Fruit fly (Drosophila melanogaster) S2 (cell line): ENCODE data around the gene dlp.

ENCODE experiments used
- CG8478 ChIP-seq: fragments of >200 bp; optimal IDR thresholded peaks from 2 replicates; lab custom pipeline; 2018
- CTCF ChIP-seq, 2 experiments: fragments of >200 bp; optimal IDR thresholded peaks; 2 replicates each; lab custom pipeline; 2018

Gene dlp

DNA sequence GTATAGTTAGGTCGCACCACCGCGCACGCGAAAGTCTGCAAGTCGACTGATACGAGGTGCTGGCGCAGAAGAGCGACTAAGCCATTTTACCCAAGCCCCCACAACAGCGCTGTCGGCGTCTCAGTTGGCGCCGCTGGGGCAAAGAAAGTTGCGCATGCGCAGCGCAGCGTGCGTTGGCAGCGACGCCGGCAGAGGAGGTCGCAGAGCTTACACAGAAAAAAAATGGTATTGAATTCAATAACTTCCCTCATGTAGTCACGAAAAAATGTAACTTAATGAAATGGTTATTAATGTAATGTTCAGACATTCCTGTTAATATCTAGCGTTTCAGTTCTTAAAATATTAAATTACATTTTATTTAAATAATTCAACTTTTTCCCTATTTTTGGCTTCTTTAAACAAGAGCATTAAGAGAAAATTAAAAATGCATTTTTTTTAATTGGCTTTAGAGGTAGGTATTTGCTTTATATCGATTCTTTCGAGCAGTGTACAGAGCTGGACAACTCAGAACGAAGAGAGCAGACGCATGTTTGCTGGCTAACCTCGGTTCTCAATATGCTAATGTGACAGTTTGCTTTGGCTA, 45.8 kb downstream of the dlp start, which contains the start of gene CG4914:
TSS of gene CG4914 (minus strand) at position 51 of the 583 bp plus-strand sequence.
- TF ChIP-seq CG8478 (lab: Kevin White, UChicago) (no peak), CTCF (optimal IDR thresholded peaks at IDR 0.05; lab: Kevin White, UChicago) (no peak)

DNA sequence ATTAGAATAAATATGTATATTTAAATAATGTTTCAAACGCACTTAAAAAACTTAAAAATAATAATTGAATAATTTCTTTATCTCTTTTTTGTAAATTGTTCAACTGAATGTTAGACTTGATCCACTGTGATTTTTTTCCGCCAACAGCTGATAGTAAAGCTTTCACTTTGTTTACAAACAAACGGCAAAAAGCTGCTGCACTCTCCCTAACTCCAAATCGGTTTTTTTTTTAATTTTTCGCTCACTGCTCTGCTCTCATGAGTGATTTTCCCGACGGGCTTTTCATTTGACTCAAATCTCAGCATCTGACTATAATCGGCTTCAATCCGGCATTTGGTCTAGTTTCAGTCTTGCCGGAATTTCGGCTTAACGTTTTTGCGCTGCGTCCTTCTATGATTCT, 49.1 kb downstream of the dlp start:
- TF ChIP-seq CG8478 (lab: Kevin White, UChicago) (no peak), CTCF (optimal IDR thresholded peaks at IDR 0.05; lab: Kevin White, UChicago) (no peak)

DNA sequence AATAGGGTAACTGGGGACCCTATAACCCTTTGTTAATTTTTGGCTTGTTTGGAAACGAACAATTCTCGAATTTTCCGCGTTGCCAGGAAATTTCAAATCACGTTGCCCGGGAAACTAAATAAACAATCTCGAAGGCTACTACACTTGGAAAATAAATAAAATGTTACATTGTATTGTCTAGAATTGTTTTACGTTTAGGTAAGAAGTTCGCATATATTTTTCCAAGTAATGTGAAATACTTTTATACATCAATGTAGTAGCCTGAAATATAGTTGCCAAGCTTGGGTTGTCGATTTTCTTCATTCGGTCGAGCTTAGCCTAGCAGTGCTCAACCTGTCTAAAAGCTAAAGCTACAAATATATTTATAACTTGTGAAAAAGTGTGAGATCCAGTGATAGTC, 52.1 kb downstream of the dlp start, which contains the start of gene Dnaaf6:
TSS of gene Dnaaf6 (plus strand) at position 301 of the 400 bp plus-strand sequence.
- TF ChIP-seq CTCF (optimal IDR thresholded peaks at IDR 0.05; lab: Kevin White, UChicago) (no peak), CG8478 (lab: Kevin White, UChicago) (no peak)

DNA sequence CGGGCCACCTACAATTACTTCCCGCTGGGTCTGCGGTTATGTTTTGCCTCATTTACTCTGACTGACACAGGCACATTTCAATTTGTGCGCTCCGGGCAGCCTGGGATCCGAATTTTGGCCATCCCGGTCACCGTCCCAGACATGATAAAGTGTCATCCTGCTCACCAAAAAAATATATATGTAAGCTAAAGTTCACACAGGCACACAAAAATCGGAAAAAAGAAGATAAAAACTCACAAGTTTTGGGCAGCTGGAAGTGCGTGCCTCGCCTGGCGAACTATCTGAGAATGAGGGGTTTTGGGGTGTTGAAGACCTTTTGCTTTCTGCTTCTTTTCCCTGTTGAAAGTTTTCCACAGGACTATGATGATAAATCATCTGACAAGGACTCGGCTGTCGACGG, 53.9 kb downstream of the dlp start:
- TF ChIP-seq CG8478 (lab: Kevin White, UChicago): no peak
- no peak for TF ChIP-seq CTCF (optimal IDR thresholded peaks at IDR 0.05; lab: Kevin White, UChicago)

DNA sequence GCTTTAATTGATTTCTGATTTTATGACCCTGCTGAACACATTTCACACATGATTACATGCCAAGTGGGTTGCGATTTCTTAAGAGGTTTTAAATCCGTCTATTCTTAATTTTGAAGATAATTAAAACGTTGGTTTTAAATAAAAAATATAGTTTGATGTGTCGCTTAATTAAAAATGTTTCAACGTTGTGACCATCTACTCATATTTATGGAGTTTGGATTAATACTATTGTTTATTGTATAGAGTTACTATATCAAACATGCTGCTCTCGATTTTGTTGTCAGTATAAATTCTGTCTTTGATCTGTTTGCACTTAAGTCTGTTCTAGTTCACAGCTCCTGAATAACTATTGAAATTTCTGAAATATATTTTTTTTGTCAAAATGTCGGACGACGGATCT, 58.6 kb downstream of the dlp start, which contains the start of gene gdrd:
TSS of gene gdrd (plus strand) at position 301 of the 400 bp plus-strand sequence.
- TF ChIP-seq CG8478 (lab: Kevin White, UChicago) (no peak), CTCF (optimal IDR thresholded peaks at IDR 0.05; lab: Kevin White, UChicago) (no peak)

DNA sequence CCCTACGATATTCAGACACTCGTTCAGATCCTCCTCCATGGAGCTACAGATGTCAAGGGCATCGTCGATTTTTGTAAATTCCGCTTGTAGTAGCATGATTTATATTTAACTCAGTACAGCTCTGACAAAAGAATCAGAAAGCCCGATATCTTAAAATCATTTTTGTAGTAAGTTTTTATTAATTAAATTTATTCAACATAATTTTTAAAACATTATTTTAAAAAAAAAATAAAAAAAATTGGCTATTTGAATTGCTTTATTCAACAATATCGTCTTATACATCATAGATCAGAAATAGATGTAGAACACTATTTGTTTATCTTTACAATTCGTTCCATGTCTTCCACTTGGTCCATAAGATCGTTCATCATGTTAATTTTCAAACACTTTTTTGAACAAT, 64.6 kb downstream of the dlp start, which contains the start of gene CG13474:
TSS of gene CG13474 (minus strand) at position 101 of the 400 bp plus-strand sequence.
- TF ChIP-seq CG8478 (lab: Kevin White, UChicago): no peak
- no peak for TF ChIP-seq CTCF (optimal IDR thresholded peaks at IDR 0.05; lab: Kevin White, UChicago)

DNA sequence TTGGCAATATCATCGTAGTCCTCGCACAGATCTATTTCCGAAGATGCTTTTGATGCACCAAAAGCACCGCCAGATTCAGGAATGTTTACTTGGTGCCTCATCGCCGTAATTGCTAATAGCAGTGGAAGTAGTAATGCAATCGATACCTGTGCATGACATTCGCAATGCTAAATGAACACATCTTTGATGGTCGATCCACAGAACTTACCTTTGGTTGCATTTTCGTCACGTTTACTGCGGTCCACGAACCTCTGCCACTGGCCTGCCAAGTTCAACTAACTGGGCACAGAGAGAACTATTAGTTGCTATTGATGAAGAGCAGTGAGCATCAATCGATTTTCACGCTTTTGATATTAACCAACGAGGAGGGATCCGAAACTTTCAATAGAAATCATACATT, 69.2 kb downstream of the dlp start, which contains the start of gene CG17177:
TSS of gene CG17177 (minus strand) at position 101 of the 400 bp plus-strand sequence.
- no peak for TF ChIP-seq CG8478 (lab: Kevin White, UChicago)
- TF ChIP-seq CTCF (optimal IDR thresholded peaks at IDR 0.05; lab: Kevin White, UChicago): no peak

DNA sequence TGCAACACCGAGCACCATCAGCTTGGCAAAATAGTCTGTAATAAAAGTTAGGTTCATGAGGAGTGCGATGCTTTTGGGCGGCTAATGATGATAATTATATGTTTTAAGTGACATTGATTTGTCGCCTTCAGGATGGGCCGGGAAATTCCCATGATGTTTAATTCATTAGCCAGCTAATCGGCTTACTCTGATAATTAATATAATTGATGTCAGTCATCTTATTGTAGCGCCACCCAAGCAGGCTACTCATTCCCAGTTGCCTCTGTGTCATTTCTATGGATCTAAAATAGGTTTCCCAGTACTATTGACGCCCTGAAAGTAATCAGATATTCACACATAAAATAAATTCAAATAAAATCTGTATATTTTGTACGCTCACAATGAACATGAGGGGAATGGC, 72.8 kb downstream of the dlp start, which contains the start of gene CG13476:
TSS of gene CG13476 (plus strand) at position 301 of the 400 bp plus-strand sequence.
- TF ChIP-seq CTCF (optimal IDR thresholded peaks at IDR 0.05; lab: Kevin White, UChicago): no peak
- no peak for TF ChIP-seq CG8478 (lab: Kevin White, UChicago)

DNA sequence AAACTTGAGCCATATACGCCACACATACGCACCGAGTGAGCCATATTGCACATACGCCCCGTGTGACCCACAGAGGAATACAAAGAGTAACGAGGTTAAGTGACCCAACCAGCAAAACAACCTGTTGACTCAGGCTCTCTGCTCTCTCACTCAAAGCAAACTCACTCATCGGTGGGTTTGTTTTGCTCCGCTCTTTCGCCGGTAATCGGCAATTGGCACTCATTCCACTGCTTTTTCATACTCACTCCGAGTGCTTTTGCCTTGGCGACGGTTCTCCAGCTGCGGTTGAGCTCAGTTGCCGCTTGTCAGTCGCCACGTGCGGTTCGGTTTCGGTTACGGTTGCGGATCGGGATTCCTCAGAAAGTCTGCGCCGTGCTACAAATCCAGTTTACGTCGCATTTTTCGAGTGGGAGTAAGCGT, 74.1 kb downstream of the dlp start:
- TF ChIP-seq CG8478 (lab: Kevin White, UChicago): no peak
- no peak for TF ChIP-seq CTCF (optimal IDR thresholded peaks at IDR 0.05; lab: Kevin White, UChicago)

DNA sequence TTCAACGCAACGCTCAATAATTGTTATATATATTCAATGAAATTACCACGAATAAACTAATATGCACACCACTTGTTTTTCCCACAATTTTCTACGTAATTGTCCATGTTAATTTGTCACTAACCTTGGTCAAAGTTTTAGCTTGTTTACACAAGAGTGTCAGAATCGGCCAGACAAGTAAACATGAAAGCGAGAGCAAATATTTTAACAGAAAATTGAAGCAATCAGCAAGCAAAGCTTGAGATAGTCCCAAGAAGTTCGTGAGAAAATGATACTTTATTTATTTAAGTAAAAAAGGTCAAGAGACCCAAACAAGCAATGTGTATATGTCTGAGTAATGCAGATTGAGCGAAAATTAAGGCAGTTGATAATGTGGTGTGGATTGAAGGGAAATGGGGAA, 75.7 kb downstream of the dlp start:
- TF ChIP-seq CG8478 (lab: Kevin White, UChicago) (no peak), CTCF (optimal IDR thresholded peaks at IDR 0.05; lab: Kevin White, UChicago) (no peak)

DNA sequence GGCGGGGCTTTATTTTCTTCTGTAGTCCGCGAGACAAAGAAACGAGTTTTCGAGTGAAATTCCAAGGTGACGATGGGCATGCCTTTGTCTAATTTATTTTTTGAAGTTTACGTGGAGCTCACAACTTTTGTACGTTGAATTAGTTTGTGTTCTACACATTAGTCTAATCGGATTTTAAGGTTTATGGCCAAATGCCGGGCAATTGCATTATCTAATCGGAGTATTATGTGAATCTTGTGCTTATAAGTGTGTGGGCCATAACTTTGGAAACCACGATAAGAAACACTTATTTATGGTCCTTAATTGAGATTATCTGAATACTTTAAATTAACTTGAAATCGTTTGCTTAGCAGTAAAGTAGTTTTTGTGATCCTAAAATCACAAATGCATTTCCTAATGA, 80.4 kb downstream of the dlp start:
- TF ChIP-seq CTCF (optimal IDR thresholded peaks at IDR 0.05; lab: Kevin White, UChicago) (no peak), CG8478 (lab: Kevin White, UChicago) (no peak)
